Worm (Caenorhabditis elegans) whole organism, L2 larva: ENCODE results near the gene F49C5.7.

Source experiments
- F13H6.1 ChIP-seq: sonication (generic microtip); optimal IDR thresholded peaks from 2 replicates; lab custom pipeline; 2016; ENCODE audit warnings: missing genetic modification characterization, missing compliant biosample characterization
- ZK546.5 ChIP-seq: sonication (generic microtip); optimal IDR thresholded peaks from 2 replicates; lab custom pipeline; 2017; ENCODE audit warnings: missing biosample characterization, missing genetic modification characterization
- ama-1 ChIP-seq: fragments of 150-350 bp; optimal IDR thresholded peaks from 2 replicates; lab custom pipeline; 2018; ENCODE audit warnings: inconsistent platforms
- ceh-82 ChIP-seq: fragments of 150-350 bp; optimal IDR thresholded peaks from 2 replicates; lab custom pipeline; 2014; ENCODE audit warnings: missing biosample characterization, missing genetic modification characterization
- lsy-2 ChIP-seq, 2 experiments: fragments of 150-350 bp in 1 of 2; sonication (generic microtip) in 1 of 2; optimal IDR thresholded peaks; 2 replicates each; lab custom pipeline; 2014 to 2017; ENCODE audit warnings: missing biosample characterization in 2 of 2, missing genetic modification characterization in 2 of 2
- nhr-12 ChIP-seq: fragments of 150-350 bp; optimal IDR thresholded peaks from 2 replicates; lab custom pipeline; 2014; ENCODE audit warnings: missing biosample characterization, missing genetic modification characterization
- nhr-6 ChIP-seq: fragments of 150-350 bp; optimal IDR thresholded peaks from 2 replicates; lab custom pipeline; 2014; ENCODE audit warnings: missing biosample characterization, missing genetic modification characterization
- sma-3 ChIP-seq: sonication (generic microtip); optimal IDR thresholded peaks from 2 replicates; lab custom pipeline; 2016; ENCODE audit warnings: missing genetic modification reagents, missing genetic modification characterization, missing compliant biosample characterization

DNA sequence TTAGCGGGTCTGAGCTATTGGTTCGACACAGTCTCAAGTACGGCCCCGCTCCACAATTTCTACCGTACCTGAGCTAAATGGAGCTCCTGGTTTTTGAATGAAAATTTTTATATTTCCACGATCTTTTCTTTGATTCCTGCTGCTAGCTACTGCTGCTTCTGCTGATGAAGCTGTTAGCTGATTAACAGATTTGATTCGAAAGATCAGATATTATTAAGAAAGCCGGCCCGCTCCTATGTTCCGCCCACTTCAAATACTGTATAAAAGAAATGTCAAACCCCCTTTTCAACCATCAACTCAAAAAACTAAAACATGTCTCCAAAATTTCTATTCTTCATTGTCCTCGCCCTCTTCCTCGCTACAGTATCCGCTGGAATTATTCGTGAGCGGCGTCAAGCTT, 51.6 kb downstream of the F49C5.7 start, which contains the start of gene nspe-3:
- no peak for TF ChIP-seq ceh-82 (tag; lab: Kevin White, UChicago)
- no peak for TF ChIP-seq F13H6.1
- no peak for TF ChIP-seq nhr-6 (tag; lab: Kevin White, UChicago)
- no peak for TF ChIP-seq ama-1
- TF ChIP-seq ZK546.5 (tag; lab: Kevin White, UChicago) = no peak
- TF ChIP-seq nhr-12 = no peak
- no peak for TF ChIP-seq sma-3 (GFP tag; lab: Kevin White, UChicago)
- no peak for TF ChIP-seq lsy-2 (tag; optimal IDR thresholded peaks at IDR 0.05; lab: Kevin White, UChicago)
